Worm (Caenorhabditis elegans): ENCODE results near the gene drl-1.

Gene drl-1

DNA sequence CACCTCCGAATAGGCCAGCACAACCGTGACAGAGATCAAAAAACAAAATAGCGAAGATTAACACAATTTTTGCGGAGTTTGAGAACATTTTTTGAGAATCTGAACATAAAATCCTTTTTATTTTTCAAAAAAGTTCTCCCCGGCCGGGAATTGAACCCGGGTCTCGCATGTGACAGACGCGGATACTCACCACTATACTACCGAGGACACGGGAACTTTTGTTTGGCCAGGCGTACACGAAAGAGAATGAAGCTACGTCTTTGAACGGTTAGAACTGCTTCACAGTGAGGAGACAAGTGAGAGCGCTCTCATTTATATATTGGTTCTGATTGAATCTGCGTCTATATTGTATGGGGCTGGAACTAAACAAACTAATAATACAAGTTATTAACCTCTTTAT, 2.4 kb upstream of the drl-1 start, which contains the start of gene grl-26 (continued):
- TF ChIP-seq Y67H2A.10 (GFP tag; conservative IDR thresholded peaks at IDR 0.05), result no peak
- TF ChIP-seq Y53F4B.3 (GFP tag; IDR thresholded peaks at IDR 0.05), result 0 out of 2 replicates have a peak, but pooled peaks have one; percentile 12
- no peak for TF ChIP-seq F33H1.4 (GFP tag; IDR thresholded peaks at IDR 0.05)
- no peak for TF ChIP-seq efl-1 (GFP tag; optimal IDR thresholded peaks at IDR 0.05)
- TF ChIP-seq pbrm-1 (GFP tag; IDR thresholded peaks at IDR 0.05), result peak; percentile 75
- no peak for TF ChIP-seq lin-40 (tag; optimal IDR thresholded peaks at IDR 0.05)
- TF ChIP-seq K11D2.4 (GFP tag; IDR thresholded peaks at IDR 0.05), result no peak
- TF ChIP-seq nhr-179 (tag; optimal IDR thresholded peaks at IDR 0.05), result no peak
- no peak for TF ChIP-seq Y95B8A.8 (GFP tag; IDR thresholded peaks at IDR 0.05)
- TF ChIP-seq ceh-40 (GFP tag; IDR thresholded peaks at IDR 0.05), result peak; percentile 86
- peak; percentile 28 for TF ChIP-seq B0035.1 (tag; optimal IDR thresholded peaks at IDR 0.05)
- TF ChIP-seq zim-3 (tag; optimal IDR thresholded peaks at IDR 0.05), result peak; percentile 89
- no peak for TF ChIP-seq sptf-2 (GFP tag; optimal IDR thresholded peaks at IDR 0.05)
- TF ChIP-seq F55B11.4 (tag; optimal IDR thresholded peaks at IDR 0.05; ENCODE audit: borderline replicate concordance, insufficient read depth), result no peak
- TF ChIP-seq B0019.2 (GFP tag; conservative IDR thresholded peaks at IDR 0.05), result no peak
- peak; percentile 55 for TF ChIP-seq attf-5 (GFP tag; optimal IDR thresholded peaks at IDR 0.05)
- no peak for TF ChIP-seq F57C9.4 (tag; optimal IDR thresholded peaks at IDR 0.05)
- peak; percentile 55; the same call in 1 of the 2 replicates for TF ChIP-seq nfyb-1 (GFP tag; IDR thresholded peaks at IDR 0.05)
- TF ChIP-seq ccch-3 (GFP tag; optimal IDR thresholded peaks at IDR 0.05), result no peak
- peak; percentile 42 for TF ChIP-seq snpc-1.1 (tag; optimal IDR thresholded peaks at IDR 0.05; ENCODE audit: insufficient read depth)
- no peak for TF ChIP-seq nhr-27 (tag; optimal IDR thresholded peaks at IDR 0.05)
- TF ChIP-seq nfya-1 (tag; optimal IDR thresholded peaks at IDR 0.05; ENCODE audit: borderline replicate concordance, insufficient read depth), result no peak
- TF ChIP-seq ama-1 (optimal IDR thresholded peaks at IDR 0.05), result no peak
- TF ChIP-seq ama-1 (GFP tag; optimal IDR thresholded peaks at IDR 0.05), result peak; percentile 70 to 78
- TF ChIP-seq madf-8 (GFP tag; conservative IDR thresholded peaks at IDR 0.05), result no peak
- 0 out of 2 replicates have a peak, but pooled peaks have one; percentile 40 for TF ChIP-seq C06A6.2 (GFP tag; conservative IDR thresholded peaks at IDR 0.05)
- peak; percentile 58 for TF ChIP-seq lin-54 (GFP tag; optimal IDR thresholded peaks at IDR 0.05)
- TF ChIP-seq F52B5.7 (tag; optimal IDR thresholded peaks at IDR 0.05), result peak; percentile 33
- no peak for TF ChIP-seq bed-1 (GFP tag; IDR thresholded peaks at IDR 0.05)
- peak; percentile 67 to 75 for TF ChIP-seq rec-8 (tag; optimal IDR thresholded peaks at IDR 0.05)
- TF ChIP-seq snpc-3.4 (tag; optimal IDR thresholded peaks at IDR 0.05), result peak; percentile 63
- TF ChIP-seq hlh-26 (GFP tag; conservative IDR thresholded peaks at IDR 0.05), result no peak
- peak; percentile 79 for TF ChIP-seq ZK185.1 (tag; optimal IDR thresholded peaks at IDR 0.05; ENCODE audit: poor library complexity, severe bottlenecking)
- peak; percentile 71 for TF ChIP-seq hmg-1.2 (GFP tag; IDR thresholded peaks at IDR 0.05)
- no peak for TF ChIP-seq lin-35 (GFP tag; optimal IDR thresholded peaks at IDR 0.05)
- TF ChIP-seq repo-1 (tag; optimal IDR thresholded peaks at IDR 0.05), result peak; percentile 53
- peak; percentile 90 for TF ChIP-seq lin-26 (GFP tag; IDR thresholded peaks at IDR 0.05)
- TF ChIP-seq Y79H2A.3 (GFP tag; conservative IDR thresholded peaks at IDR 0.05), result 0 out of 2 replicates have a peak, but pooled peaks have one; percentile 22
- TF ChIP-seq unc-130 (GFP tag; optimal IDR thresholded peaks at IDR 0.05), result no peak
- TF ChIP-seq egrh-3 (GFP tag; IDR thresholded peaks at IDR 0.05), result peak; percentile 48
- 0 out of 2 replicates have a peak, but pooled peaks have one; percentile 62 for TF ChIP-seq egl-44 (GFP tag; IDR thresholded peaks at IDR 0.05)
- peak; percentile 24; the same call in 1 of the 2 replicates for TF ChIP-seq B0336.3 (GFP tag; IDR thresholded peaks at IDR 0.05)
- peak; percentile 63 for TF ChIP-seq mcd-1 (GFP tag; IDR thresholded peaks at IDR 0.05)
- peak; percentile 36 for TF ChIP-seq K12H6.12 (tag; optimal IDR thresholded peaks at IDR 0.05)
- peak; percentile 33; the same call in 1 of the 2 replicates for TF ChIP-seq madf-6 (GFP tag; IDR thresholded peaks at IDR 0.05)
- peak; percentile 62 for TF ChIP-seq lir-1 (GFP tag; conservative IDR thresholded peaks at IDR 0.05)
- peak; percentile 74 for TF ChIP-seq ztf-26 (tag; optimal IDR thresholded peaks at IDR 0.05)
- TF ChIP-seq D2030.7 (GFP tag; IDR thresholded peaks at IDR 0.05), result peak; percentile 78

Data from whole organism, young adult.